Fruit fly (Drosophila melanogaster) whole organism, embryonic: ENCODE results near the gene Argk1.

ENCODE experiments used
- Aef1 ChIP-seq: fragments of 200-800 bp; sonication (Bioruptor generic); IDR thresholded peaks from 3 replicates; pipeline ENCODE4 v1.3.6; 2022; ENCODE audit warnings: missing biosample characterization, missing genetic modification characterization
- Atf3 ChIP-seq: fragments of 200-800 bp; sonication (Bioruptor generic); optimal IDR thresholded peaks from 3 replicates; lab custom pipeline; 2016; ENCODE audit warnings: missing biosample characterization, missing genetic modification characterization
- C15 ChIP-seq: fragments of 200-800 bp; sonication (Bioruptor generic); IDR thresholded peaks from 3 replicates; pipeline ENCODE4 v1.3.6; 2022; ENCODE audit warnings: missing biosample characterization, missing genetic modification characterization
- CG10321 ChIP-seq: fragments of 200-800 bp; sonication (Bioruptor generic); IDR thresholded peaks from 2 replicates; pipeline ENCODE4 v1.3.6; 2022; ENCODE audit warnings: missing biosample characterization, missing genetic modification characterization
- CG15479 ChIP-seq: fragments of 200-800 bp; sonication (Bioruptor generic); optimal IDR thresholded peaks from 3 replicates; lab custom pipeline; 2019; ENCODE audit warnings: missing biosample characterization, mild to moderate bottlenecking, missing genetic modification characterization, moderate library complexity
- CG2202 ChIP-seq: fragments of 200-800 bp; sonication (Bioruptor generic); optimal IDR thresholded peaks from 2 replicates; lab custom pipeline; 2018; ENCODE audit warnings: missing biosample characterization, mild to moderate bottlenecking, missing genetic modification characterization
- CG32532 ChIP-seq: fragments of 200-800 bp; sonication (Bioruptor generic); IDR thresholded peaks from 2 replicates; pipeline ENCODE4 v1.3.6; 2022; ENCODE audit warnings: missing biosample characterization, missing genetic modification characterization
- CG43689 ChIP-seq: fragments of 200-800 bp; sonication (Bioruptor generic); IDR thresholded peaks from 2 replicates; pipeline ENCODE4 v1.3.6; 2022; ENCODE audit warnings: missing biosample characterization, missing genetic modification characterization
- CG6791 ChIP-seq: fragments of 200-800 bp; sonication (Bioruptor generic); IDR thresholded peaks from 3 replicates; pipeline ENCODE4 v1.3.6; 2022; ENCODE audit warnings: missing biosample characterization, missing genetic modification characterization; ENCODE audit not compliant: partially characterized antibody
- CG7271 ChIP-seq: fragments of 200-800 bp; sonication (Bioruptor generic); optimal IDR thresholded peaks from 2 replicates; lab custom pipeline; 2018; ENCODE audit warnings: missing biosample characterization, mild to moderate bottlenecking, missing genetic modification characterization, moderate library complexity
- CG7839 ChIP-seq: fragments of 200-800 bp; sonication (Bioruptor generic); optimal IDR thresholded peaks from 3 replicates; lab custom pipeline; 2018; ENCODE audit warnings: missing biosample characterization, mild to moderate bottlenecking, missing genetic modification characterization, moderate library complexity
- CG8924 ChIP-seq: fragments of 200-800 bp; optimal IDR thresholded peaks from 3 replicates; lab custom pipeline; 2019; ENCODE audit warnings: missing biosample characterization, mild to moderate bottlenecking, missing genetic modification characterization, moderate library complexity
- CG9609 ChIP-seq: fragments of 200-800 bp; sonication (Bioruptor generic); optimal IDR thresholded peaks from 3 replicates; lab custom pipeline; 2016; ENCODE audit warnings: missing biosample characterization, missing genetic modification characterization
- Camta ChIP-seq: fragments of 200-800 bp; sonication (Bioruptor generic); optimal IDR thresholded peaks from 2 replicates; lab custom pipeline; 2016; ENCODE audit warnings: missing biosample characterization, missing genetic modification characterization
- Ets65A ChIP-seq: fragments of 200-800 bp; sonication (Bioruptor generic); peaks from one replicate; lab custom pipeline; 2016; ENCODE audit warnings: missing biosample characterization, missing genetic modification characterization
- Fer1 ChIP-seq: fragments of 200-800 bp; sonication (Bioruptor generic); optimal IDR thresholded peaks from 2 replicates; lab custom pipeline; 2017; ENCODE audit warnings: missing biosample characterization, mild to moderate bottlenecking, missing genetic modification characterization
- HHEX ChIP-seq: fragments of 200-800 bp; sonication (Bioruptor generic); optimal IDR thresholded peaks from 3 replicates; lab custom pipeline; 2017; ENCODE audit warnings: missing biosample characterization, mild to moderate bottlenecking, missing genetic modification characterization, missing genetic modification reagents
- Kr ChIP-seq: fragments of 200-800 bp; sonication (Bioruptor generic); optimal IDR thresholded peaks from 2 replicates; lab custom pipeline; 2017; ENCODE audit warnings: missing biosample characterization, mild to moderate bottlenecking, missing genetic modification characterization
- Med ChIP-seq: fragments of 200-800 bp; sonication (Bioruptor generic); peaks from one replicate; lab custom pipeline; 2016; ENCODE audit warnings: missing biosample characterization, missing genetic modification characterization, mild to moderate bottlenecking, inconsistent platforms, moderate library complexity
- PHDP ChIP-seq: fragments of 200-800 bp; sonication (Bioruptor generic); optimal IDR thresholded peaks from 3 replicates; lab custom pipeline; 2018; ENCODE audit warnings: missing biosample characterization, mild to moderate bottlenecking, missing genetic modification characterization, moderate library complexity
- Side ChIP-seq: fragments of 200-800 bp; sonication (Bioruptor generic); optimal IDR thresholded peaks from 2 replicates; lab custom pipeline; 2016; ENCODE audit warnings: missing biosample characterization, missing genetic modification characterization
- Six4 ChIP-seq: fragments of 200-800 bp; sonication (Bioruptor generic); optimal IDR thresholded peaks from 2 replicates; lab custom pipeline; 2016; ENCODE audit warnings: missing biosample characterization, missing genetic modification characterization
- Xrp1 ChIP-seq: fragments of 200-800 bp; sonication (Bioruptor generic); IDR thresholded peaks from 2 replicates; pipeline ENCODE4 v1.3.6; 2022; ENCODE audit warnings: missing biosample characterization, missing genetic modification characterization
- cad ChIP-seq: fragments of >200 bp; optimal IDR thresholded peaks from 2 replicates; lab custom pipeline; 2017; ENCODE audit warnings: missing biosample characterization, missing genetic modification characterization
- cato ChIP-seq: fragments of 200-800 bp; sonication (Bioruptor generic); optimal IDR thresholded peaks from 2 replicates; lab custom pipeline; 2016; ENCODE audit warnings: missing biosample characterization, missing genetic modification characterization, borderline replicate concordance
- chm ChIP-seq: fragments of 200-800 bp; sonication (Bioruptor generic); IDR thresholded peaks from 2 replicates; pipeline ENCODE4 v1.3.6; 2022; ENCODE audit warnings: missing biosample characterization, missing genetic modification characterization
- ems ChIP-seq: fragments of 200-800 bp; sonication (Bioruptor generic); optimal IDR thresholded peaks from 3 replicates; lab custom pipeline; 2016; ENCODE audit warnings: missing biosample characterization, missing genetic modification characterization
- gfzf ChIP-seq: fragments of 200-800 bp; sonication (Bioruptor generic); optimal IDR thresholded peaks from 2 replicates; lab custom pipeline; 2016; ENCODE audit warnings: missing biosample characterization, mild to moderate bottlenecking, missing genetic modification characterization, moderate library complexity
- h ChIP-seq: fragments of >200 bp; optimal IDR thresholded peaks from 2 replicates; lab custom pipeline; 2017
- nmo ChIP-seq: fragments of 200-800 bp; sonication (Bioruptor generic); optimal IDR thresholded peaks from 2 replicates; lab custom pipeline; 2018; ENCODE audit warnings: missing biosample characterization, mild to moderate bottlenecking, missing genetic modification characterization, moderate library complexity
- pb ChIP-seq: fragments of 200-800 bp; sonication (Bioruptor generic); optimal IDR thresholded peaks from 3 replicates; lab custom pipeline; 2016; ENCODE audit warnings: missing biosample characterization, missing genetic modification characterization
- pzg ChIP-seq: fragments of 200-800 bp; sonication (Bioruptor generic); optimal IDR thresholded peaks from 3 replicates; lab custom pipeline; 2018; ENCODE audit warnings: missing biosample characterization, mild to moderate bottlenecking, missing genetic modification characterization, moderate library complexity
- ro ChIP-seq: fragments of 200-800 bp; sonication (Bioruptor generic); IDR thresholded peaks from 2 replicates; pipeline ENCODE4 v1.3.6; 2022; ENCODE audit warnings: missing biosample characterization, missing genetic modification characterization
- sob ChIP-seq: fragments of 200-800 bp; sonication (Bioruptor generic); IDR thresholded peaks from 2 replicates; pipeline ENCODE4 v1.3.6; 2022; ENCODE audit warnings: missing biosample characterization, missing genetic modification characterization
- sqz ChIP-seq: fragments of 200-800 bp; sonication (Bioruptor generic); optimal IDR thresholded peaks from 3 replicates; lab custom pipeline; 2018; ENCODE audit warnings: missing biosample characterization, mild to moderate bottlenecking, missing genetic modification characterization
- tll ChIP-seq, 2 experiments: fragments of 200-800 bp in 1 of 2; fragments of >200 bp in 1 of 2; sonication (Bioruptor generic) in 1 of 2; optimal IDR thresholded peaks; 2 replicates each; lab custom pipeline; 2017 to 2019; ENCODE audit warnings: missing biosample characterization in 2 of 2, missing genetic modification characterization in 2 of 2, mild to moderate bottlenecking in 1 of 2, moderate library complexity in 1 of 2
- twi ChIP-seq: fragments of 200-800 bp; optimal IDR thresholded peaks from 2 replicates; lab custom pipeline; 2019; ENCODE audit warnings: missing biosample characterization, mild to moderate bottlenecking, missing genetic modification characterization, moderate library complexity
- zen ChIP-seq: fragments of 200-800 bp; sonication (Bioruptor generic); optimal IDR thresholded peaks from 3 replicates; lab custom pipeline; 2018; ENCODE audit warnings: missing biosample characterization, mild to moderate bottlenecking, missing genetic modification characterization, moderate library complexity
- zfh2 ChIP-seq: fragments of 200-800 bp; sonication (Bioruptor generic); optimal IDR thresholded peaks from 2 replicates; lab custom pipeline; 2016; ENCODE audit warnings: missing biosample characterization, missing genetic modification characterization

Gene Argk1

DNA sequence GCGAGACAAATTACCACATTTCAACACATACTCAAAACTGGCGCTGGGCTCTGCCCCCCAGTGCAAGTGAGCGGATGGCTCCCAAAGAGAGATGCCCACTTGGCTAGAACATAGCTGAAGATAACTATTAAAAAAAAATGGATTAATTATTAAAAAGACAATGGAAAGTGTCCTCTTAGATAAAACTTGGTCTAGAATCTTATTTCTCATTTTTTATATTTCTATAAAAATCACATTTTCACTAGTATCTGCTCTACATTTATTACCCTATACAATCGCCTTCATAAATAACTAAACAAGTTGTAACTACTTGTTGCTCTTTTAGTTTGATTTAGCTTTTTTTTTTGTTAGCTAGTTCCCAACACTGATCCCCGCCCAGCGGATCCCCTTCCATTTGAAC is 33.0 kb downstream of the Argk1 start (continued):
- TF ChIP-seq CG8924 (tag; lab: Kevin White, UChicago) (no peak), CG10321 (GFP tag; lab: Robert Waterston, UW) (no peak), CG43689 (no peak), sqz (GFP tag; lab: Kevin White, UChicago) (peak; percentile 9), Six4 (no peak), CG9609 (GFP tag; lab: Kevin White, UChicago) (no peak), pzg (GFP tag; lab: Kevin White, UChicago) (no peak), nmo (GFP tag; lab: Kevin White, UChicago) (peak; percentile 42), h (lab: Kevin White, UChicago) (no peak), HHEX (GFP tag; lab: Kevin White, UChicago) (no peak), Side (GFP tag; lab: Kevin White, UChicago) (no peak), C15 (GFP tag; lab: Robert Waterston, UW) (no peak), Atf3 (GFP tag; lab: Kevin White, UChicago) (no peak), Xrp1 (GFP tag; lab: Robert Waterston, UW) (peak; percentile 54; the same call in 1 of the 2 replicates), CG7839 (tag; lab: Kevin White, UChicago) (peak; percentile 5), CG6791 (GFP tag; lab: Robert Waterston, UW) (no peak), CG32532 (no peak), CG2202 (tag; lab: Kevin White, UChicago) (no peak), twi (tag; lab: Kevin White, UChicago) (no peak), pb (GFP tag; lab: Kevin White, UChicago) (no peak), ro (GFP tag; lab: Robert Waterston, UW) (no peak), sob (GFP tag; lab: Robert Waterston, UW) (no peak), PHDP (tag; lab: Kevin White, UChicago) (no peak), Fer1 (GFP tag; lab: Kevin White, UChicago) (no peak)
- TF ChIP-seq, all 482 proteins: peak for 43

DNA sequence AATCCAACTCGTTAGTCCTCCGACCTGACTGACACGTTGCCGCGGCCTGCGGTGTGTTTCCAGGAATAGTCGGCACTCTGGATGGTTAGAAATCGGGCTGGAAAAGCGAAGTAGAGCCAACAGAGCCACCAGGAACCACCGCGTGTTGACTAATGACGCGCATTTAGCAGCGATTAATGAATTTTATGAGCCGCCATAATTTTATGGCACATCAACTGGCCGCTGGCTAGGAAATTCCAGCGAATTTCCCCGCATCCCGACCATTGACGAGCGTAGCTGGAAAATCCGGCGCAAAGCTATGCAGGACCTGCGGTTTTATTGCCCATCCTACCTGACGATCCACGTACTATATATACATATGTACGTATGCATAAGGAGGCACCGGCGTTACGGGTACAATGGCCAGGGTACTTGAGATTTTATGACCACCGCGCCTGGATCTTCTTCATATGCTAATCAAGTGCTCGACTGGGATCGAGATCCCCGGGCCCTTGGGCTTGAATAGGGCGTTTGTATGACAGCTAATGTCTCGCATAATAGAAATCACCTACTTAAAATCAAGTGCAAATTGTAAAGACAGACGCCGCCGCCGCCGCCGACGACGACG is 36.5 kb downstream of the Argk1 start:
- TF ChIP-seq cad (GFP tag; lab: Kevin White, UChicago) (peak; percentile 99), twi (tag; lab: Kevin White, UChicago) (peak; percentile 42), Aef1 (GFP tag; lab: Robert Waterston, UW) (no peak), Ets65A (GFP tag; lab: Kevin White, UChicago) (peak; percentile 57), zen (tag; lab: Kevin White, UChicago) (peak; percentile 99), CG7271 (tag; lab: Kevin White, UChicago) (peak; percentile 87), zfh2 (GFP tag; lab: Kevin White, UChicago) (no peak), tll (GFP tag; optimal IDR thresholded peaks at IDR 0.05; lab: Kevin White, UChicago) (peak in 1 of 2 experiments; percentile 98), ems (GFP tag; lab: Kevin White, UChicago) (no peak), Camta (GFP tag; lab: Kevin White, UChicago) (no peak), chm (GFP tag; lab: Robert Waterston, UW) (no peak), Med (GFP tag; lab: Kevin White, UChicago) (peak; percentile 48), CG7839 (tag; lab: Kevin White, UChicago) (no peak), CG15479 (GFP tag; lab: Kevin White, UChicago) (peak; percentile 55), Kr (peak; percentile 50), cato (GFP tag; lab: Kevin White, UChicago) (no peak), gfzf (no peak)
- TF ChIP-seq, all 482 proteins: peak for 9
